Fruit fly (Drosophila melanogaster): ENCODE data around the gene Caper.
A peak's percentile ranks its signal among the peaks of the same experiment; 100 is the strongest.

Caper gene

DNA sequence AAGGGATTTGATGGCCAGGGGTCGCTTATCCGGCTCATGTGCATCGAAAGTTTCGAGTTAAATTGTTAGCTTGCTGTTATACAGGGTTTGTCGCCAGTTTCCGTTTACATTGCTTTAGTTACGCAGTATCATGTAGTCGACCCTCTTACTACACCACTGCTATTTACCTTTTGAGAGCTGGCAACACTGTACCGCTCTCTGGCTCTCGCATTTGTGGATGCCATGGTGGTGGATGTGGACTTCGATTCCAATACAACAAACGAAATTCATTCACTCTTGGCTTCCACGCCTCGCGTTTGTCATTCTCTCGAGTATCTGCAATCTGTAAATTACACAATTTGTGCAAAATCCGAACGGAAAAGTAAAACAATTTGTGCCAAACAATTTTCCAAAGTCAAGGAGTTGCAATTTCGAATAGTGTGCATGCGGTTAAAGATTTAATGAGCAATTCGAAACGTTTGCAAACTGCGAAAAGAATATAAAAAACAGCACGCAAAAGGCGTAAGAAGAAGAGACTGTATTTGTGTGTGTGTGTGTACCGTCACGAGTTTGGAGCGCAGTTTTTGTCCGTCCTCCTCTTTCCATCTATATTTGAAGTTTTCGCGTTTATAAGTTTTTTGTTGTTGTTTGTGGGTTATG lies 16.6 kb downstream of the Caper start:
- no peak for TF ChIP-seq CG14655 (GFP tag; optimal IDR thresholded peaks at IDR 0.05)
- no peak for TF ChIP-seq CG17806 (tag; optimal IDR thresholded peaks at IDR 0.05)
- TF ChIP-seq Pif1B (GFP tag; optimal IDR thresholded peaks at IDR 0.05) = peak; percentile 51
- TF ChIP-seq rn (GFP tag; IDR thresholded peaks at IDR 0.05) = no peak
- no peak for TF ChIP-seq CG13204 (GFP tag; optimal IDR thresholded peaks at IDR 0.05)
- peak; percentile 72 for TF ChIP-seq CG12605 (GFP tag; IDR thresholded peaks at IDR 0.05)
- no peak for TF ChIP-seq CG8301 (tag; optimal IDR thresholded peaks at IDR 0.05)
- no peak for TF ChIP-seq CG9948 (tag; optimal IDR thresholded peaks at IDR 0.05)
- TF ChIP-seq fd96Ca (GFP tag; IDR thresholded peaks at IDR 0.05) = peak; percentile 50; the same call in 1 of the 3 replicates
- TF ChIP-seq Pif1A (GFP tag; optimal IDR thresholded peaks at IDR 0.05) = peak; percentile 22
- peak; percentile 44; the same call in 1 of the 2 replicates for TF ChIP-seq Ets98B (GFP tag; IDR thresholded peaks at IDR 0.05)
- peak; percentile 79 for TF ChIP-seq EcR (GFP tag; optimal IDR thresholded peaks at IDR 0.05)
- TF ChIP-seq Snoo (tag; optimal IDR thresholded peaks at IDR 0.05) = peak; percentile 4
- TF ChIP-seq CG10348 (GFP tag; IDR thresholded peaks at IDR 0.05) = no peak
- TF ChIP-seq CG15710 (tag; optimal IDR thresholded peaks at IDR 0.05) = no peak
- TF ChIP-seq CG4496 (GFP tag; IDR thresholded peaks at IDR 0.05) = peak; percentile 46; the same call in 1 of the 3 replicates
- TF ChIP-seq CG8159 (tag; optimal IDR thresholded peaks at IDR 0.05) = peak; percentile 11
- TF ChIP-seq gl (tag; optimal IDR thresholded peaks at IDR 0.05) = peak; percentile 18
- TF ChIP-seq D1 (tag; optimal IDR thresholded peaks at IDR 0.05) = peak; percentile 49
- TF ChIP-seq CG34367 (tag; optimal IDR thresholded peaks at IDR 0.05) = no peak
- TF ChIP-seq CG32121 (GFP tag; IDR thresholded peaks at IDR 0.05) = peak; percentile 22; the same call in 1 of the 2 replicates

dm6 chr2L:7049680-7050289 lies 17.3 kb downstream of the Caper start:
- TF ChIP-seq fd96Ca (GFP tag; IDR thresholded peaks at IDR 0.05) = 0 out of 3 replicates have a peak, but pooled peaks have one; percentile 40
- peak; percentile 45; the same call in 1 of the 2 replicates for TF ChIP-seq CG32121 (GFP tag; IDR thresholded peaks at IDR 0.05)
- no peak for TF ChIP-seq rn (GFP tag; IDR thresholded peaks at IDR 0.05)
- TF ChIP-seq CG4496 (GFP tag; IDR thresholded peaks at IDR 0.05) = peak; percentile 33; the same call in 1 of the 3 replicates
- no peak for TF ChIP-seq D1 (tag; optimal IDR thresholded peaks at IDR 0.05)
- TF ChIP-seq CG12605 (GFP tag; IDR thresholded peaks at IDR 0.05) = peak; percentile 44
- TF ChIP-seq CG8159 (tag; optimal IDR thresholded peaks at IDR 0.05) = no peak
- peak; percentile 39; the same call in 1 of the 2 replicates for TF ChIP-seq Ets98B (GFP tag; IDR thresholded peaks at IDR 0.05)

DNA sequence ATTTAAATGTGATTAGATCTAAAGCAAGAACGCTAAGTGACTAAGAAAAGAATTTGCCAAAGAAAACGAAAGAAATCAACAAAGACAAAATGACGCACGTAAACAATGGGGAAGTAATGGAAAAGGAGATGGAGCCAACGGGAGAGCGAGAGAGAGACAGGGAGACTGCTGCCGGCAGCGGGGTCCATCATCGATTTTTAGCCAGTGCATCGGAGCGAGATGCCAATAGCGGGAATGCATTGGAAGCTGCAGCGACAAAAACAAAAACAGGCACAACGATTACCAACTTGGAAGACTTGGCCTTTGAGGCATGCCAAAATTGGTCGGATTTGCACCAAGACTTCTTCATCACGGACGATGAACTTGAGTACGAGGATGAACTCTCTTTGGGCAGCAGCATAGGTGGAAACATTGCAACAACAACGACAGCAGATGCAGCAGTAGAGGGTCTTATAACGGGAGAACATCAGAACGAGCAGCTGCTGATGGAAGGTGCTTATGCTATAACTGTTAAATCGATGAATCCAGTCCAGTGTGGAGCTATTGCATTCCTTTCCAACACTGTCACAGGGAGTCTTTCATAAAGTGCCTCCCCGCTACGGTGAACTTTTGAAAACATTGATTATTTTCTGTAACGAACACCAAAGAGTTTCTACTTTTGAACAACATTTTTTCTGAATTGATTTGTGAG lies 18.1 kb downstream of the Caper start:
- TF ChIP-seq D1 (tag; optimal IDR thresholded peaks at IDR 0.05) (no peak), CG12605 (GFP tag; IDR thresholded peaks at IDR 0.05) (no peak), CG13204 (GFP tag; optimal IDR thresholded peaks at IDR 0.05) (peak; percentile 70), EcR (GFP tag; optimal IDR thresholded peaks at IDR 0.05) (peak; percentile 83), CG8301 (tag; optimal IDR thresholded peaks at IDR 0.05) (no peak)

- TF ChIP-seq EcR (GFP tag; optimal IDR thresholded peaks at IDR 0.05) (peak; percentile 95), CG15710 (tag; optimal IDR thresholded peaks at IDR 0.05) (no peak), D1 (tag; optimal IDR thresholded peaks at IDR 0.05) (no peak), rn (GFP tag; IDR thresholded peaks at IDR 0.05) (no peak), CG13204 (GFP tag; optimal IDR thresholded peaks at IDR 0.05) (peak; percentile 53)
These were observed 19.2 kb downstream of the Caper start for dm6 chr2L:7051740-7052139.

- TF ChIP-seq CG12605 (GFP tag; IDR thresholded peaks at IDR 0.05) (peak; percentile 51), CG4496 (GFP tag; IDR thresholded peaks at IDR 0.05) (peak; percentile 35; the same call in 1 of the 3 replicates), CG8301 (tag; optimal IDR thresholded peaks at IDR 0.05) (no peak), CG34367 (tag; optimal IDR thresholded peaks at IDR 0.05) (no peak), CG32121 (GFP tag; IDR thresholded peaks at IDR 0.05) (0 out of 2 replicates have a peak, but pooled peaks have one; percentile 24)
These were observed 23.8 kb downstream of the Caper start, which contains the start of gene Mnn1 for dm6 chr2L:7056189-7056926. Gene Mnn1 (plus strand): TSS chr2L:7056301.

DNA sequence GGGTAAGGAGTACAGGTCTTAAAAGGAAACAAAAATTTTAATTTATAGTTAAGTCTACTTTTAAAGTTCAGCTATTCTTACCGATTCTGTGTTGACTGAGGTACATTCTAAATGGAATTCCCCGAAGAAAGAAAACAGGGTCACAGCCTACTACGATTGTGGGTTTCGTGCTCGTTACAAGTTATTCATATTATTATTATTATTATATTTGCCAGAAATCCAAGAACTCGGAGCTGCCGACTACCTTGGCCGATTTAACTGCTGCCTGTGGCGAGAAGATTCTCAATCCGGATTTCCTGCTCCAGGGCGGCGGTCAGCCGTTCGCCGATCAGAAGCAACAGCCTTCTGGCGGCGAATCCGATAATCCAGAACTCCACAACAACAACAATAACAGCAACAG lies 28.2 kb downstream of the Caper start, which contains the start of gene Mst27D:
Gene Mst27D (minus strand): TSS at position 101 of the 400 bp plus-strand sequence.
- TF ChIP-seq rn (GFP tag; IDR thresholded peaks at IDR 0.05) (no peak), CG9948 (tag; optimal IDR thresholded peaks at IDR 0.05) (no peak), Pif1A (GFP tag; optimal IDR thresholded peaks at IDR 0.05) (no peak), CG4496 (GFP tag; IDR thresholded peaks at IDR 0.05) (no peak), CG32121 (GFP tag; IDR thresholded peaks at IDR 0.05) (no peak), CG34367 (tag; optimal IDR thresholded peaks at IDR 0.05) (no peak), fd96Ca (GFP tag; IDR thresholded peaks at IDR 0.05) (no peak), CG13204 (GFP tag; optimal IDR thresholded peaks at IDR 0.05) (no peak), EcR (GFP tag; optimal IDR thresholded peaks at IDR 0.05) (no peak), CG8301 (tag; optimal IDR thresholded peaks at IDR 0.05) (no peak), CG12605 (GFP tag; IDR thresholded peaks at IDR 0.05) (no peak)

Data from whole organism, pupa.